Worm (Caenorhabditis elegans) whole organism, young adult: ENCODE measurements around the gene sra-8.

Experiments
- F57C9.4 ChIP-seq: sonication (generic microtip); optimal IDR thresholded peaks from 2 replicates; lab custom pipeline; 2017; ENCODE audit warnings: mild to moderate bottlenecking, missing genetic modification characterization, missing compliant biosample characterization
- K11D2.4 ChIP-seq: fragments of 200-800 bp; sonication (Bioruptor generic); IDR thresholded peaks from 2 replicates; pipeline ENCODE4 v1.3.6; 2022; ENCODE audit warnings: missing genetic modification reagents, missing genetic modification characterization, missing compliant biosample characterization

ce11 chrII:9557437-9558150 lies 20.1 kb downstream of the sra-8 start, which contains the start of gene zfp-2:
- TF ChIP-seq K11D2.4 (GFP tag; lab: Robert Waterston, UW) (no peak), F57C9.4 (no peak)
